Fruit fly (Drosophila melanogaster) whole organism, embryonic: ENCODE measurements around the gene Ask1.

Experiments used
- Asciz ChIP-seq: fragments of 200-800 bp; sonication (Bioruptor generic); optimal IDR thresholded peaks from 2 replicates; lab custom pipeline; 2017; ENCODE audit warnings: missing biosample characterization, mild to moderate bottlenecking, missing genetic modification characterization, missing genetic modification reagents
- CG10366 ChIP-seq: fragments of 200-800 bp; sonication (Bioruptor generic); IDR thresholded peaks from 2 replicates; pipeline ENCODE4 v1.3.6; 2022; ENCODE audit warnings: missing biosample characterization, missing genetic modification characterization
- CG10462 ChIP-seq: fragments of 200-800 bp; sonication (Bioruptor generic); optimal IDR thresholded peaks from 2 replicates; lab custom pipeline; 2016; ENCODE audit warnings: missing biosample characterization, missing genetic modification characterization
- CG11093 ChIP-seq: fragments of 200-800 bp; sonication (Bioruptor generic); IDR thresholded peaks from 3 replicates; pipeline ENCODE4 v1.3.6; 2022; ENCODE audit warnings: missing biosample characterization, missing genetic modification characterization
- CG11695 ChIP-seq: fragments of 200-800 bp; sonication (Bioruptor generic); IDR thresholded peaks from 3 replicates; pipeline ENCODE4 v1.3.6; 2022; ENCODE audit warnings: missing biosample characterization, missing genetic modification characterization
- CG12155 ChIP-seq: fragments of 200-800 bp; sonication (Bioruptor generic); optimal IDR thresholded peaks from 3 replicates; lab custom pipeline; 2016; ENCODE audit warnings: missing biosample characterization, missing genetic modification characterization
- CG12236 ChIP-seq: fragments of 200-800 bp; sonication (Bioruptor generic); optimal IDR thresholded peaks from 2 replicates; lab custom pipeline; 2016; ENCODE audit warnings: missing biosample characterization, missing genetic modification characterization
- CG12659 ChIP-seq: fragments of 200-800 bp; sonication (Bioruptor generic); optimal IDR thresholded peaks from 3 replicates; lab custom pipeline; 2017; ENCODE audit warnings: mild to moderate bottlenecking, missing biosample characterization, missing genetic modification reagents, missing genetic modification characterization
- CG14965 ChIP-seq: fragments of 200-800 bp; sonication (Bioruptor generic); optimal IDR thresholded peaks from 2 replicates; lab custom pipeline; 2016; ENCODE audit warnings: missing biosample characterization, missing genetic modification characterization, borderline replicate concordance
- CG15011 ChIP-seq: fragments of 200-800 bp; sonication (Bioruptor generic); optimal IDR thresholded peaks from 3 replicates; lab custom pipeline; 2018; ENCODE audit warnings: missing biosample characterization, mild to moderate bottlenecking, missing genetic modification characterization
- CG15514 ChIP-seq: fragments of 200-800 bp; sonication (Bioruptor generic); optimal IDR thresholded peaks from 3 replicates; lab custom pipeline; 2017; ENCODE audit warnings: missing biosample characterization, missing genetic modification characterization, mild to moderate bottlenecking, moderate library complexity, missing genetic modification reagents
- CG15696 ChIP-seq: fragments of 200-800 bp; sonication (Bioruptor generic); optimal IDR thresholded peaks from 2 replicates; lab custom pipeline; 2019; ENCODE audit warnings: missing biosample characterization, mild to moderate bottlenecking, missing genetic modification characterization, moderate library complexity
- CG16813 ChIP-seq: fragments of 200-800 bp; sonication (Bioruptor generic); IDR thresholded peaks from 3 replicates; pipeline ENCODE4 v1.3.6; 2022; ENCODE audit warnings: missing biosample characterization, missing genetic modification characterization; ENCODE audit not compliant: partially characterized antibody
- CG17359 ChIP-seq: fragments of 200-800 bp; sonication (Bioruptor generic); optimal IDR thresholded peaks from 3 replicates; lab custom pipeline; 2018; ENCODE audit warnings: missing biosample characterization, mild to moderate bottlenecking, missing genetic modification characterization, moderate library complexity
- CG17385 ChIP-seq: fragments of 200-800 bp; sonication (Bioruptor generic); optimal IDR thresholded peaks from 3 replicates; lab custom pipeline; 2018; ENCODE audit warnings: missing biosample characterization, mild to moderate bottlenecking, missing genetic modification characterization
- CG17912 ChIP-seq: fragments of 200-800 bp; sonication (Bioruptor generic); optimal IDR thresholded peaks from 2 replicates; lab custom pipeline; 2018; ENCODE audit warnings: missing biosample characterization, mild to moderate bottlenecking, missing genetic modification characterization
- CG18262 ChIP-seq: fragments of 200-800 bp; optimal IDR thresholded peaks from 3 replicates; lab custom pipeline; 2019; ENCODE audit warnings: missing biosample characterization, mild to moderate bottlenecking, missing genetic modification characterization, moderate library complexity
- CG18764 ChIP-seq: fragments of 200-800 bp; sonication (Bioruptor generic); optimal IDR thresholded peaks from 3 replicates; lab custom pipeline; 2016; ENCODE audit warnings: missing biosample characterization, missing genetic modification characterization
- CG2116 ChIP-seq: fragments of 200-800 bp; sonication (Bioruptor generic); optimal IDR thresholded peaks from 3 replicates; lab custom pipeline; 2018; ENCODE audit warnings: missing biosample characterization, mild to moderate bottlenecking, missing genetic modification characterization
- CG30403 ChIP-seq: fragments of 200-800 bp; sonication (Bioruptor generic); optimal IDR thresholded peaks from 3 replicates; lab custom pipeline; 2016; ENCODE audit warnings: missing biosample characterization, missing genetic modification characterization
- CG31388 ChIP-seq: fragments of 200-800 bp; sonication (Bioruptor generic); optimal IDR thresholded peaks from 2 replicates; lab custom pipeline; 2016; ENCODE audit warnings: missing biosample characterization, missing genetic modification characterization
- CG33213 ChIP-seq: fragments of 200-800 bp; sonication (Bioruptor generic); optimal IDR thresholded peaks from 3 replicates; lab custom pipeline; 2016; ENCODE audit warnings: missing biosample characterization, missing genetic modification characterization
- CG4360 ChIP-seq: fragments of 200-800 bp; sonication (Bioruptor generic); IDR thresholded peaks from 2 replicates; pipeline ENCODE4 v1.3.6; 2022; ENCODE audit warnings: missing biosample characterization, missing genetic modification characterization
- CG7556 ChIP-seq: fragments of 200-800 bp; sonication (Bioruptor generic); optimal IDR thresholded peaks from 2 replicates; lab custom pipeline; 2017; ENCODE audit warnings: missing biosample characterization, mild to moderate bottlenecking, missing genetic modification characterization
- CG7987 ChIP-seq: fragments of 200-800 bp; sonication (Bioruptor generic); optimal IDR thresholded peaks from 2 replicates; lab custom pipeline; 2018; ENCODE audit warnings: missing biosample characterization, mild to moderate bottlenecking, missing genetic modification characterization, moderate library complexity
- CG8359 ChIP-seq: fragments of 200-800 bp; sonication (Bioruptor generic); optimal IDR thresholded peaks from 2 replicates; lab custom pipeline; 2017; ENCODE audit warnings: missing biosample characterization, mild to moderate bottlenecking, missing genetic modification characterization, borderline replicate concordance
- Ets65A ChIP-seq: fragments of 200-800 bp; sonication (Bioruptor generic); peaks from one replicate; lab custom pipeline; 2016; ENCODE audit warnings: missing biosample characterization, missing genetic modification characterization
- Ets97D ChIP-seq: fragments of 200-800 bp; sonication (Bioruptor generic); optimal IDR thresholded peaks from 3 replicates; lab custom pipeline; 2016; ENCODE audit warnings: missing biosample characterization, missing genetic modification characterization
- HLH3B ChIP-seq: fragments of 200-800 bp; sonication (Bioruptor generic); IDR thresholded peaks from 2 replicates; pipeline ENCODE4 v1.3.6; 2022; ENCODE audit warnings: missing biosample characterization, missing genetic modification characterization
- Kr ChIP-seq: fragments of 200-800 bp; sonication (Bioruptor generic); optimal IDR thresholded peaks from 2 replicates; lab custom pipeline; 2017; ENCODE audit warnings: missing biosample characterization, mild to moderate bottlenecking, missing genetic modification characterization
- Med ChIP-seq: fragments of 200-800 bp; sonication (Bioruptor generic); peaks from one replicate; lab custom pipeline; 2016; ENCODE audit warnings: missing biosample characterization, missing genetic modification characterization, mild to moderate bottlenecking, inconsistent platforms, moderate library complexity
- Opbp ChIP-seq: fragments of 200-800 bp; sonication (Bioruptor generic); IDR thresholded peaks from 3 replicates; pipeline ENCODE4 v1.3.6; 2022; ENCODE audit warnings: missing biosample characterization, missing genetic modification characterization; ENCODE audit not compliant: partially characterized antibody
- Scr ChIP-seq: fragments of 200-800 bp; sonication (Bioruptor generic); IDR thresholded peaks from 2 replicates; pipeline ENCODE4 v1.3.6; 2022; ENCODE audit warnings: missing biosample characterization, missing genetic modification characterization; ENCODE audit not compliant: partially characterized antibody
- Sox102F ChIP-seq: fragments of 200-800 bp; sonication (Bioruptor generic); optimal IDR thresholded peaks from 2 replicates; lab custom pipeline; 2018; ENCODE audit warnings: missing biosample characterization, mild to moderate bottlenecking, missing genetic modification characterization, moderate library complexity
- ac ChIP-seq: fragments of 200-800 bp; sonication (Bioruptor generic); optimal IDR thresholded peaks from 3 replicates; lab custom pipeline; 2017; ENCODE audit warnings: missing biosample characterization, mild to moderate bottlenecking, missing genetic modification characterization
- az2 ChIP-seq: fragments of 200-800 bp; sonication (Bioruptor generic); optimal IDR thresholded peaks from 3 replicates; lab custom pipeline; 2016; ENCODE audit warnings: missing biosample characterization, missing genetic modification characterization
- bbx ChIP-seq: fragments of 200-800 bp; sonication (Bioruptor generic); IDR thresholded peaks from 2 replicates; pipeline ENCODE4 v1.3.6; 2022; ENCODE audit warnings: missing biosample characterization, missing genetic modification characterization; ENCODE audit not compliant: partially characterized antibody
- corto ChIP-seq: fragments of 200-800 bp; sonication (Bioruptor generic); optimal IDR thresholded peaks from 2 replicates; lab custom pipeline; 2016; ENCODE audit warnings: missing biosample characterization, mild to moderate bottlenecking, missing genetic modification characterization, moderate library complexity
- fu2 ChIP-seq: fragments of 200-800 bp; sonication (Bioruptor generic); optimal IDR thresholded peaks from 2 replicates; lab custom pipeline; 2016; ENCODE audit warnings: missing biosample characterization, missing genetic modification characterization
- gsb-n ChIP-seq: fragments of 200-800 bp; sonication (Bioruptor generic); optimal IDR thresholded peaks from 3 replicates; lab custom pipeline; 2018; ENCODE audit warnings: missing biosample characterization, mild to moderate bottlenecking, missing genetic modification characterization
- ham ChIP-seq: fragments of 200-800 bp; sonication (Bioruptor generic); IDR thresholded peaks from 2 replicates; pipeline ENCODE4 v1.3.6; 2022; ENCODE audit warnings: missing biosample characterization, missing genetic modification characterization
- lilli ChIP-seq: fragments of 200-800 bp; sonication (Bioruptor generic); optimal IDR thresholded peaks from 3 replicates; lab custom pipeline; 2016; ENCODE audit warnings: missing biosample characterization, missing genetic modification characterization
- oc ChIP-seq: fragments of 200-800 bp; sonication (Bioruptor generic); optimal IDR thresholded peaks from 2 replicates; lab custom pipeline; 2018; ENCODE audit warnings: missing biosample characterization, mild to moderate bottlenecking, missing genetic modification characterization, moderate library complexity
- pan ChIP-seq, 4 experiments: fragments of >200 bp in 3 of 4; fragments of 200-800 bp in 1 of 4; sonication (Bioruptor generic) in 1 of 4; optimal IDR thresholded peaks in 3 of 4; IDR thresholded peaks in 1 of 4; 2 replicates each; pipeline versions ENCODE4 v1.3.6 to Lab custom; 2017 to 2022; ENCODE audit warnings: missing biosample characterization in 2 of 4, missing genetic modification characterization in 2 of 4, mixed read lengths in 1 of 4
- slp2 ChIP-seq: fragments of 200-800 bp; sonication (Bioruptor generic); optimal IDR thresholded peaks from 2 replicates; lab custom pipeline; 2016; ENCODE audit warnings: missing biosample characterization, missing genetic modification characterization
- tio ChIP-seq: fragments of 200-800 bp; sonication (Bioruptor generic); optimal IDR thresholded peaks from 2 replicates; lab custom pipeline; 2017; ENCODE audit warnings: missing biosample characterization, missing genetic modification characterization, inconsistent platforms
- tx ChIP-seq: fragments of 200-800 bp; sonication (Bioruptor generic); optimal IDR thresholded peaks from 2 replicates; lab custom pipeline; 2016; ENCODE audit warnings: missing biosample characterization, missing genetic modification characterization
- yki ChIP-seq: fragments of >200 bp; optimal IDR thresholded peaks from 3 replicates; lab custom pipeline; 2018

The Ask1 gene

dm6 chr3R:19860996-19861719, 18.4 kb upstream of the Ask1 start, which contains the start of the genes Ire1 and Mrm2 (continued):
- TF ChIP-seq Kr (GFP tag; lab: Kevin White, UChicago) (peak; percentile 1), CG8359 (peak; percentile 53), bbx (GFP tag; lab: Robert Waterston, UW) (peak; percentile 52), tio (GFP tag; lab: Kevin White, UChicago) (peak; percentile 49), CG7987 (GFP tag; lab: Kevin White, UChicago) (no peak), CG10462 (peak; percentile 53), oc (tag; lab: Kevin White, UChicago) (no peak), Med (GFP tag; lab: Kevin White, UChicago) (peak; percentile 98), gsb-n (tag; lab: Kevin White, UChicago) (peak; percentile 78), Ets65A (GFP tag; lab: Kevin White, UChicago) (peak; percentile 99), ac (GFP tag; lab: Kevin White, UChicago) (peak; percentile 26), CG12659 (GFP tag; lab: Kevin White, UChicago) (peak; percentile 93), Scr (GFP tag; lab: Robert Waterston, UW) (peak; percentile 79), CG18764 (GFP tag; lab: Kevin White, UChicago) (peak; percentile 75), CG15696 (peak; percentile 79), pan (optimal IDR thresholded peaks at IDR 0.05; lab: Kevin White, UChicago) (no peak), pan (GFP tag; optimal IDR thresholded peaks at IDR 0.05 in 1 of 2, IDR thresholded peaks at IDR 0.05 in 1 of 2) (peak in 1 of 2 experiments; percentile 78), ham (no peak), CG15011 (GFP tag; lab: Kevin White, UChicago) (peak; percentile 26), CG7556 (GFP tag; lab: Kevin White, UChicago) (peak; percentile 46), CG12155 (GFP tag; lab: Kevin White, UChicago) (peak; percentile 83), corto (GFP tag; lab: Kevin White, UChicago) (no peak), az2 (GFP tag; lab: Kevin White, UChicago) (peak; percentile 80), CG14965 (GFP tag; lab: Kevin White, UChicago) (no peak), CG18262 (peak; percentile 71), Asciz (GFP tag; lab: Kevin White, UChicago) (no peak), slp2 (GFP tag; lab: Kevin White, UChicago) (peak; percentile 85), CG15514 (peak; percentile 88), lilli (GFP tag; lab: Kevin White, UChicago) (peak; percentile 91), fu2 (GFP tag; lab: Kevin White, UChicago) (peak; percentile 87), CG10366 (GFP tag; lab: Robert Waterston, UW) (peak; percentile 76), CG2116 (GFP tag; lab: Kevin White, UChicago) (peak; percentile 91), tx (peak; percentile 91), Ets97D (GFP tag; lab: Kevin White, UChicago) (peak; percentile 91), CG17359 (tag; lab: Kevin White, UChicago) (peak; percentile 71), CG17912 (peak; percentile 24), CG12236 (GFP tag; lab: Kevin White, UChicago) (peak; percentile 71), CG11695 (GFP tag; lab: Robert Waterston, UW) (no peak), Opbp (GFP tag; lab: Robert Waterston, UW) (peak; percentile 50; the same call in 2 of the 3 replicates), Sox102F (GFP tag; lab: Kevin White, UChicago) (peak; percentile 78), HLH3B (GFP tag; lab: Robert Waterston, UW) (peak; percentile 72), CG30403 (GFP tag; lab: Kevin White, UChicago) (peak; percentile 89), CG16813 (GFP tag; lab: Robert Waterston, UW) (peak; percentile 72), CG11093 (GFP tag; lab: Robert Waterston, UW) (peak; percentile 77; the same call in 2 of the 3 replicates), CG33213 (peak; percentile 87), CG4360 (GFP tag; lab: Robert Waterston, UW) (0 out of 2 replicates have a peak, but pooled peaks have one; percentile 22), yki (lab: Kevin White, UChicago) (no peak), CG17385 (GFP tag; lab: Kevin White, UChicago) (peak; percentile 43), CG31388 (GFP tag; lab: Kevin White, UChicago) (peak; percentile 63)
